Worm (Caenorhabditis elegans) whole organism, L3 larva: ENCODE results near the gene prx-19.

Experiments
- unc-39 ChIP-seq: sonication (generic microtip); optimal IDR thresholded peaks from 4 replicates; lab custom pipeline; 2017; ENCODE audit warnings: missing biosample characterization, missing genetic modification characterization
- ztf-11 ChIP-seq: fragments of 150-350 bp; optimal IDR thresholded peaks from 2 replicates; lab custom pipeline; 2014; ENCODE audit warnings: missing biosample characterization, missing genetic modification characterization

DNA sequence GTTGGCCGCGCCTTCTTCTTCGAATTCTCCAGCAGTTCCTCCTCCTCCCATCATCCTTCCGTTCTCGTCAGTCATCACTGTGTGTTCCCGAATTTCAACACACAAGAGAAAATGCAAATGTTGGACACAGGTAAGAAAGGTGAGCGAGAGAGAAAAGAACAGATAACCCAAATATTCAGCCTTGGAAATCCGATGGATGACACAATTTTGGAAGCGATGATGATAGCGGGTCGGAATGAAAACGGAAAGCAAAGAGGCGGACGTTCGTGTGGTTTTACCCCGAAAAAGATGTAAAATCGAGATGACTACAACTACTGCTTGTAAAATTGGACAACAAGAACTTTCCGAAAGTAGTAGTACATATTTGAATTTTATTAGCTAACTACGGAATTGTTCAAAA, 30.7 kb upstream of the prx-19 start:
- TF ChIP-seq unc-39 (tag; lab: Kevin White, UChicago) (no peak), ztf-11 (no peak)
